Fruit fly (Drosophila melanogaster) Kc167 (cell line): ENCODE measurements around the gene CG42814.

Experiments used
- Myc ChIP-seq: fragments of >200 bp; optimal IDR thresholded peaks from 2 replicates; lab custom pipeline; 2017; ENCODE audit warnings: missing external identifiers
- Sin3A ChIP-seq: fragments of >200 bp; optimal IDR thresholded peaks from 2 replicates; lab custom pipeline; 2018; ENCODE audit warnings: missing external identifiers
- h ChIP-seq: fragments of >200 bp; optimal IDR thresholded peaks from 3 replicates; lab custom pipeline; 2018; ENCODE audit warnings: missing external identifiers
- insv ChIP-seq: fragments of >200 bp; optimal IDR thresholded peaks from 3 replicates; lab custom pipeline; 2018; ENCODE audit warnings: missing external identifiers
- psq ChIP-seq: fragments of >200 bp; optimal IDR thresholded peaks from 2 replicates; lab custom pipeline; 2017; ENCODE audit warnings: missing external identifiers
- ttk ChIP-seq: sonication (Bioruptor generic); optimal IDR thresholded peaks from 2 replicates; lab custom pipeline; 2017; ENCODE audit warnings: missing external identifiers

- TF ChIP-seq h (lab: Kevin White, UChicago) (no peak), ttk (lab: Kevin White, UChicago) (no peak), Sin3A (lab: Kevin White, UChicago) (no peak), insv (lab: Kevin White, UChicago) (no peak), psq (lab: Kevin White, UChicago) (no peak), Myc (lab: Kevin White, UChicago) (no peak)
Measured at dm6 chr3R:27244412-27244741, 15.1 kb upstream of the CG42814 start.
